Worm (Caenorhabditis elegans) whole organism, young adult: ENCODE measurements around the gene sru-35.

Experiments used
- B0019.2 ChIP-seq: fragments of 200-800 bp; sonication (Bioruptor generic); conservative IDR thresholded peaks from 2 replicates; pipeline ENCODE4 v1.3.6; 2022; ENCODE audit warnings: missing genetic modification reagents, missing genetic modification characterization, missing compliant biosample characterization
- C06A6.2 ChIP-seq: fragments of 200-800 bp; sonication (Bioruptor generic); conservative IDR thresholded peaks from 2 replicates; pipeline ENCODE4 v1.3.6; 2022; ENCODE audit warnings: missing genetic modification characterization, missing compliant biosample characterization
- C17E4.6 ChIP-seq: fragments of 200-800 bp; sonication (Bioruptor generic); IDR thresholded peaks from 2 replicates; pipeline ENCODE4 v1.3.6; 2022; ENCODE audit warnings: missing genetic modification reagents, missing genetic modification characterization, missing compliant biosample characterization
- F37B4.10 ChIP-seq: fragments of 200-800 bp; sonication (Bioruptor generic); IDR thresholded peaks from 2 replicates; pipeline ENCODE4 v1.3.6; 2022; ENCODE audit warnings: missing genetic modification characterization, missing compliant biosample characterization
- F49E8.2 ChIP-seq: sonication (generic microtip); optimal IDR thresholded peaks from 3 replicates; lab custom pipeline; 2017; ENCODE audit warnings: missing genetic modification characterization, mild to moderate bottlenecking, missing compliant biosample characterization, antibody characterized with exemption, moderate library complexity; ENCODE audit not compliant: insufficient read depth
- F52B5.7 ChIP-seq: sonication (generic microtip); optimal IDR thresholded peaks from 2 replicates; lab custom pipeline; 2016; ENCODE audit warnings: mild to moderate bottlenecking, missing genetic modification characterization, missing compliant biosample characterization
- F57C9.4 ChIP-seq: sonication (generic microtip); optimal IDR thresholded peaks from 2 replicates; lab custom pipeline; 2017; ENCODE audit warnings: mild to moderate bottlenecking, missing genetic modification characterization, missing compliant biosample characterization
- T07F8.4 ChIP-seq: sonication (generic microtip); optimal IDR thresholded peaks from 2 replicates; lab custom pipeline; 2016; ENCODE audit warnings: mild to moderate bottlenecking, missing genetic modification characterization, moderate library complexity, missing compliant biosample characterization
- T26A5.8 ChIP-seq: sonication (generic microtip); optimal IDR thresholded peaks from 2 replicates; lab custom pipeline; 2016; ENCODE audit warnings: missing genetic modification characterization, missing compliant biosample characterization
- Y53F4B.3 ChIP-seq: fragments of 200-800 bp; sonication (Bioruptor generic); IDR thresholded peaks from 2 replicates; pipeline ENCODE4 v1.3.6; 2022; ENCODE audit warnings: missing genetic modification reagents, missing genetic modification characterization, missing compliant biosample characterization
- akir-1 ChIP-seq: fragments of 200-800 bp; sonication (Bioruptor generic); optimal IDR thresholded peaks from 2 replicates; lab custom pipeline; 2018; ENCODE audit warnings: mild to moderate bottlenecking, missing genetic modification characterization, moderate library complexity, missing compliant biosample characterization
- atf-7 ChIP-seq: sonication (generic microtip); optimal IDR thresholded peaks from 2 replicates; lab custom pipeline; 2017; ENCODE audit warnings: mild to moderate bottlenecking, missing genetic modification characterization, missing compliant biosample characterization
- attf-3 ChIP-seq: fragments of 200-800 bp; sonication (Bioruptor generic); conservative IDR thresholded peaks from 2 replicates; pipeline ENCODE4 v1.3.6; 2022; ENCODE audit warnings: missing genetic modification reagents, missing genetic modification characterization, missing compliant biosample characterization
- bed-1 ChIP-seq: fragments of 200-800 bp; sonication (Bioruptor generic); IDR thresholded peaks from 2 replicates; pipeline ENCODE4 v1.3.6; 2022; ENCODE audit warnings: missing genetic modification reagents, missing genetic modification characterization, missing compliant biosample characterization
- bed-2 ChIP-seq: fragments of 200-800 bp; sonication (Bioruptor generic); IDR thresholded peaks from 2 replicates; pipeline ENCODE4 v1.3.6; 2022; ENCODE audit warnings: missing genetic modification reagents, missing genetic modification characterization, missing compliant biosample characterization
- ceh-100 ChIP-seq: fragments of 200-800 bp; sonication (Bioruptor generic); IDR thresholded peaks from 2 replicates; pipeline ENCODE4 v1.3.6; 2022; ENCODE audit warnings: missing genetic modification reagents, missing genetic modification characterization, missing compliant biosample characterization
- ceh-27 ChIP-seq: fragments of 200-800 bp; sonication (Bioruptor generic); optimal IDR thresholded peaks from 2 replicates; lab custom pipeline; 2018; ENCODE audit warnings: mild to moderate bottlenecking, missing genetic modification characterization, moderate library complexity, missing compliant biosample characterization
- ceh-58 ChIP-seq: fragments of 200-800 bp; sonication (Bioruptor generic); IDR thresholded peaks from 2 replicates; pipeline ENCODE4 v1.3.6; 2022; ENCODE audit warnings: missing genetic modification characterization, missing compliant biosample characterization
- ceh-91 ChIP-seq: fragments of 200-800 bp; sonication (Bioruptor generic); IDR thresholded peaks from 2 replicates; pipeline ENCODE4 v1.3.6; 2022; ENCODE audit warnings: missing genetic modification reagents, missing genetic modification characterization, missing compliant biosample characterization
- efl-1 ChIP-seq: fragments of 150-350 bp; optimal IDR thresholded peaks from 2 replicates; lab custom pipeline; 2014; ENCODE audit warnings: missing biosample characterization, missing genetic modification reagents, missing genetic modification characterization
- fkh-3 ChIP-seq: sonication (generic microtip); optimal IDR thresholded peaks from 2 replicates; lab custom pipeline; 2016; ENCODE audit warnings: mild to moderate bottlenecking, missing genetic modification characterization, missing compliant biosample characterization
- him-1 ChIP-seq: sonication (generic microtip); optimal IDR thresholded peaks from 2 replicates; lab custom pipeline; 2016; ENCODE audit warnings: missing genotype, missing genetic modification reagents, missing genetic modification characterization, missing compliant biosample characterization
- hsf-1 ChIP-seq: fragments of 200-800 bp; sonication (Bioruptor generic); IDR thresholded peaks from 2 replicates; pipeline ENCODE4 v1.3.6; 2022; ENCODE audit warnings: missing genetic modification reagents, missing genetic modification characterization, missing compliant biosample characterization
- let-607 ChIP-seq, 2 experiments: fragments of 200-800 bp in 1 of 2; sonication (Bioruptor generic) in 1 of 2; sonication (generic microtip) in 1 of 2; optimal IDR thresholded peaks; 2 replicates each; lab custom pipeline; 2016 to 2018; ENCODE audit warnings: mild to moderate bottlenecking in 2 of 2, missing compliant biosample characterization in 2 of 2, missing genetic modification characterization in 2 of 2, moderate library complexity in 2 of 2, missing genotype in 1 of 2
- lin-26 ChIP-seq: fragments of 200-800 bp; sonication (Bioruptor generic); IDR thresholded peaks from 2 replicates; pipeline ENCODE4 v1.3.6; 2022; ENCODE audit warnings: missing genetic modification reagents, missing genetic modification characterization, missing compliant biosample characterization
- lin-35 ChIP-seq, 3 experiments: fragments of 150-350 bp in 2 of 3; sonication (generic microtip) in 1 of 3; optimal IDR thresholded peaks; 2 replicates each; lab custom pipeline; 2014 to 2018; ENCODE audit warnings: missing biosample characterization in 3 of 3, missing genetic modification characterization in 3 of 3, missing genetic modification reagents in 3 of 3
- lin-40 ChIP-seq: sonication (generic microtip); optimal IDR thresholded peaks from 2 replicates; lab custom pipeline; 2016; ENCODE audit warnings: missing genetic modification characterization, mild to moderate bottlenecking, missing compliant biosample characterization, missing genotype, missing genetic modification reagents
- lin-54 ChIP-seq: fragments of 200-800 bp; sonication (Bioruptor generic); optimal IDR thresholded peaks from 2 replicates; lab custom pipeline; 2018; ENCODE audit warnings: mild to moderate bottlenecking, missing genetic modification characterization, missing compliant biosample characterization
- madf-3 ChIP-seq: fragments of 200-800 bp; sonication (Bioruptor generic); IDR thresholded peaks from 2 replicates; pipeline ENCODE4 v1.3.6; 2022; ENCODE audit warnings: missing genetic modification reagents, missing genetic modification characterization, missing compliant biosample characterization
- madf-6 ChIP-seq: fragments of 200-800 bp; sonication (Bioruptor generic); IDR thresholded peaks from 2 replicates; pipeline ENCODE4 v1.3.6; 2022; ENCODE audit warnings: missing genetic modification reagents, missing genetic modification characterization, missing compliant biosample characterization
- mel-28 ChIP-seq: sonication (generic microtip); optimal IDR thresholded peaks from 2 replicates; lab custom pipeline; 2016; ENCODE audit warnings: borderline replicate concordance, mild to moderate bottlenecking, missing genetic modification characterization, missing compliant biosample characterization
- mes-4 ChIP-seq: sonication (generic microtip); optimal IDR thresholded peaks from 2 replicates; lab custom pipeline; 2016; ENCODE audit warnings: missing genotype, missing genetic modification characterization, missing compliant biosample characterization
- mxl-1 ChIP-seq: sonication (generic microtip); optimal IDR thresholded peaks from 2 replicates; lab custom pipeline; 2016; ENCODE audit warnings: missing genetic modification characterization, missing compliant biosample characterization
- nfya-2 ChIP-seq: fragments of 200-800 bp; sonication (Bioruptor generic); IDR thresholded peaks from 2 replicates; pipeline ENCODE4 v1.3.6; 2022; ENCODE audit warnings: missing genetic modification reagents, missing genetic modification characterization, missing compliant biosample characterization
- nfyb-1 ChIP-seq: fragments of 200-800 bp; sonication (Bioruptor generic); IDR thresholded peaks from 2 replicates; pipeline ENCODE4 v1.3.6; 2022; ENCODE audit warnings: missing genetic modification reagents, missing genetic modification characterization, missing compliant biosample characterization
- nhr-27 ChIP-seq: fragments of 200-800 bp; sonication (Bioruptor generic); optimal IDR thresholded peaks from 2 replicates; lab custom pipeline; 2018; ENCODE audit warnings: mild to moderate bottlenecking, missing genetic modification characterization, moderate library complexity, missing compliant biosample characterization
- rpc-1 ChIP-seq, 2 experiments: fragments of 150-350 bp in 1 of 2; sonication (generic microtip) in 1 of 2; optimal IDR thresholded peaks; 2 replicates each; lab custom pipeline; 2014 to 2018; ENCODE audit warnings: missing biosample characterization in 1 of 2, missing genetic modification characterization in 1 of 2, missing genetic modification reagents in 1 of 2, missing genotype in 1 of 2
- sdz-38 ChIP-seq: sonication (generic microtip); optimal IDR thresholded peaks from 2 replicates; lab custom pipeline; 2016; ENCODE audit warnings: missing genotype, missing genetic modification characterization, missing compliant biosample characterization
- snpc-1.1 ChIP-seq: sonication (generic microtip); optimal IDR thresholded peaks from 2 replicates; lab custom pipeline; 2017; ENCODE audit warnings: missing genetic modification characterization, mild to moderate bottlenecking, missing compliant biosample characterization, antibody characterized with exemption, moderate library complexity, missing genotype, missing genetic modification reagents; ENCODE audit not compliant: insufficient read depth
- snpc-4 ChIP-seq, 5 experiments: fragments of 150-350 bp in 1 of 5; sonication (generic microtip) in 4 of 5; optimal IDR thresholded peaks; 2 replicates each; lab custom pipeline; 2014 to 2018; ENCODE audit warnings: missing genetic modification characterization in 5 of 5, missing biosample characterization in 3 of 5, antibody characterized with exemption in 2 of 5, mild to moderate bottlenecking in 2 of 5, missing compliant biosample characterization in 2 of 5, missing genotype in 2 of 5, moderate library complexity in 2 of 5, missing genetic modification reagents in 1 of 5
- somi-1 ChIP-seq: fragments of 200-800 bp; sonication (Bioruptor generic); optimal IDR thresholded peaks from 2 replicates; lab custom pipeline; 2018; ENCODE audit warnings: mild to moderate bottlenecking, missing genetic modification characterization, missing compliant biosample characterization
- tbp1 ChIP-seq: fragments of 200-800 bp; sonication (Bioruptor generic); optimal IDR thresholded peaks from 2 replicates; lab custom pipeline; 2018; ENCODE audit warnings: mild to moderate bottlenecking, missing genetic modification characterization, missing compliant biosample characterization
- unc-62 ChIP-seq: fragments of 150-350 bp; optimal IDR thresholded peaks from 2 replicates; lab custom pipeline; 2014; ENCODE audit warnings: missing biosample characterization, missing genetic modification reagents, missing genetic modification characterization
- ztf-18 ChIP-seq: sonication (generic microtip); optimal IDR thresholded peaks from 2 replicates; lab custom pipeline; 2016; ENCODE audit warnings: missing genotype, mild to moderate bottlenecking, missing genetic modification characterization, missing compliant biosample characterization
- ztf-25 ChIP-seq: fragments of 200-800 bp; sonication (Bioruptor generic); IDR thresholded peaks from 2 replicates; pipeline ENCODE4 v1.3.6; 2022; ENCODE audit warnings: missing genetic modification reagents, missing genetic modification characterization, missing compliant biosample characterization
- ztf-28 ChIP-seq: fragments of 200-800 bp; sonication (Bioruptor generic); IDR thresholded peaks from 2 replicates; pipeline ENCODE4 v1.3.6; 2022; ENCODE audit warnings: missing genetic modification reagents, missing genetic modification characterization, missing compliant biosample characterization

sru-35 gene

DNA sequence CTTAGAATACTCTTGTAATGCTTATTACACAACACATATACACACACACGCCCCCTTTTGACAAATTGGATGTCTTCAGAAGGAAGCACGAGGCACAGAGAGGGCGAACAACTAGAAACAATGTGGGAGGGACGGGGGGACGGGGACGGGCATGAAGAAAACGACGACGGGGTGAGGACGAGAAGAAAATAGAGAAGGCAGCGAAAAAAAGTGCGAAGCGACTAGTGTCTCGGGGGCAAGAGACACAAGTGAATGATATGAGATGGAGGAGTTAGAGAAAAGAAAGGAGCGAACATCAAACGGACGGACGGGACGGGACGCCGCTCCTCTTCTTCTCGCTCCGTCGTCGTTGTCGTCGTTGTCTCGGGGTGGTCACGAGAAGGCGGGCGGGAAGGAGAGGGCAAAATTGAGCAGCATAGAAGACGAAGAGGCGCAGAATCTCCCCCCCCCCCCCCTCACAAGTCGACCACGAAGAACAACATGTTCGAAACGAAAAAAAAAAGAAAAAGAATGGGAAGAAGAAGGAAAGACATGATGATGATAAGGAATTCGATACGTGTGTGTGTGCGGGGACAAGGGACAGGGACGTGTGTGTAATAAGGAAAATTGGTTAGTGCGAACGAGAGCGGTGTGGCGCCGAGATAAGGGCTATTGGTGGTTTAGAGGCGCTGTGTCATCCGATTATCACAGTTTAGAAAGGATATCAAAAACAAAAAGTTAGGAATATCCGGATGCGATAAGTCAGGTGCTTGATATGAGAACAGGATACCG is 5.0 kb upstream of the sru-35 start (continued):
- TF ChIP-seq efl-1 (no peak), bed-2 (GFP tag; lab: Robert Waterston, UW) (no peak), lin-40 (tag; lab: Kevin White, UChicago) (peak; percentile 83), mxl-1 (no peak), B0019.2 (GFP tag; lab: Robert Waterston, UW) (no peak), ztf-18 (tag; lab: Kevin White, UChicago) (peak; percentile 59), fkh-3 (tag; lab: Kevin White, UChicago) (no peak), lin-26 (GFP tag; lab: Robert Waterston, UW) (peak; percentile 83), C06A6.2 (GFP tag; lab: Robert Waterston, UW) (peak; percentile 73), unc-62 (GFP tag; lab: Kevin White, UChicago) (no peak), ceh-58 (GFP tag; lab: Robert Waterston, UW) (no peak), snpc-1.1 (tag; lab: Kevin White, UChicago) (no peak), ztf-28 (GFP tag; lab: Robert Waterston, UW) (no peak), atf-7 (tag; lab: Kevin White, UChicago) (peak; percentile 92), lin-54 (GFP tag; lab: Kevin White, UChicago) (peak; percentile 57), Y53F4B.3 (no peak), F49E8.2 (tag; lab: Kevin White, UChicago) (no peak), ceh-91 (GFP tag; lab: Robert Waterston, UW) (no peak), madf-3 (no peak), let-607 (tag; optimal IDR thresholded peaks at IDR 0.05; lab: Kevin White, UChicago) (peak; percentile 70 to 80), snpc-4 (GFP tag; optimal IDR thresholded peaks at IDR 0.05; lab: Kevin White, UChicago) (peak; percentile 36), snpc-4 (tag; optimal IDR thresholded peaks at IDR 0.05; lab: Kevin White, UChicago) (peak; percentile 1 to 71 (median 68)), F52B5.7 (tag; lab: Kevin White, UChicago) (peak; percentile 61), madf-6 (GFP tag; lab: Robert Waterston, UW) (no peak), nfyb-1 (GFP tag; lab: Robert Waterston, UW) (0 out of 2 replicates have a peak, but pooled peaks have one; percentile 71), C17E4.6 (GFP tag; lab: Robert Waterston, UW) (no peak), rpc-1 (optimal IDR thresholded peaks at IDR 0.05; lab: Kevin White, UChicago) (no peak), rpc-1 (tag; optimal IDR thresholded peaks at IDR 0.05; lab: Kevin White, UChicago) (no peak), hsf-1 (GFP tag; lab: Robert Waterston, UW) (no peak), mel-28 (tag; lab: Kevin White, UChicago) (no peak), T26A5.8 (no peak), nfya-2 (GFP tag; lab: Robert Waterston, UW) (no peak), mes-4 (no peak), bed-1 (GFP tag; lab: Robert Waterston, UW) (no peak), lin-35 (GFP tag; optimal IDR thresholded peaks at IDR 0.05; lab: Kevin White, UChicago) (peak in 1 of 3 experiments; percentile 56), somi-1 (GFP tag; lab: Kevin White, UChicago) (peak; percentile 94), him-1 (tag; lab: Kevin White, UChicago) (no peak), F57C9.4 (tag; lab: Kevin White, UChicago) (no peak), nhr-27 (tag; lab: Kevin White, UChicago) (no peak), ceh-27 (GFP tag; lab: Kevin White, UChicago) (peak; percentile 79), sdz-38 (tag; lab: Kevin White, UChicago) (no peak), ztf-25 (no peak), akir-1 (GFP tag; lab: Kevin White, UChicago) (no peak), ceh-100 (GFP tag; lab: Robert Waterston, UW) (no peak), F37B4.10 (GFP tag; lab: Robert Waterston, UW) (0 out of 2 replicates have a peak, but pooled peaks have one; percentile 67), tbp1 (peak; percentile 57), T07F8.4 (no peak), attf-3 (GFP tag; lab: Robert Waterston, UW) (0 out of 2 replicates have a peak, but pooled peaks have one; percentile 34)
